Worm (Caenorhabditis elegans): Measurements from ENCODE around the gene lipl-4.

The lipl-4 gene

ce11 chrV:6509717-6510116 is 40.3 kb upstream of the lipl-4 start, which contains the start of gene ubh-2:
ubh-2 (minus strand) TSS chrV:6509817.
- TF ChIP-seq cnd-1 (tag; optimal IDR thresholded peaks at IDR 0.05) (no peak), nhr-237 (tag; optimal IDR thresholded peaks at IDR 0.05) (no peak), elt-1 (tag; optimal IDR thresholded peaks at IDR 0.05; ENCODE audit: borderline replicate concordance, insufficient read depth) (no peak), M03D4.4 (tag; optimal IDR thresholded peaks at IDR 0.05) (no peak), unc-62 (GFP tag; optimal IDR thresholded peaks at IDR 0.05) (no peak), ces-1 (GFP tag; optimal IDR thresholded peaks at IDR 0.05) (no peak), mab-5 (tag; optimal IDR thresholded peaks at IDR 0.05) (no peak), pha-4 (tag; optimal IDR thresholded peaks at IDR 0.05) (no peak), hlh-1 (tag; optimal IDR thresholded peaks at IDR 0.05) (no peak), nhr-12 (tag; optimal IDR thresholded peaks at IDR 0.05) (no peak), lin-13 (tag; optimal IDR thresholded peaks at IDR 0.05) (no peak), nhr-76 (tag; optimal IDR thresholded peaks at IDR 0.05) (no peak), ceh-43 (GFP tag; optimal IDR thresholded peaks at IDR 0.05) (no peak), nhr-2 (tag; optimal IDR thresholded peaks at IDR 0.05) (no peak), unc-120 (tag; optimal IDR thresholded peaks at IDR 0.05; ENCODE audit: poor library complexity, severe bottlenecking) (no peak), blmp-1 (tag; optimal IDR thresholded peaks at IDR 0.05) (no peak), elt-3 (tag; optimal IDR thresholded peaks at IDR 0.05) (no peak), zip-8 (tag; optimal IDR thresholded peaks at IDR 0.05) (no peak)

- TF ChIP-seq mls-2 (tag; optimal IDR thresholded peaks at IDR 0.05) (no peak), lin-13 (tag; optimal IDR thresholded peaks at IDR 0.05) (no peak)
Measured at ce11 chrV:6510622-6511021, 39.3 kb upstream of the lipl-4 start.

ce11 chrV:6511121-6511520 is 38.9 kb upstream of the lipl-4 start, which contains the start of gene ubh-1:
ubh-1 (minus strand) TSS chrV:6511409.
- TF ChIP-seq lin-13 (tag; optimal IDR thresholded peaks at IDR 0.05) = no peak
- TF ChIP-seq ceh-83 (GFP tag; optimal IDR thresholded peaks at IDR 0.05) = no peak
- TF ChIP-seq nhr-12 (tag; optimal IDR thresholded peaks at IDR 0.05) = no peak
- TF ChIP-seq ceh-39 (tag; optimal IDR thresholded peaks at IDR 0.05) = no peak
- no peak for TF ChIP-seq blmp-1 (tag; optimal IDR thresholded peaks at IDR 0.05)
- no peak for TF ChIP-seq nhr-76 (tag; optimal IDR thresholded peaks at IDR 0.05)
- TF ChIP-seq unc-120 (tag; optimal IDR thresholded peaks at IDR 0.05; ENCODE audit: poor library complexity, severe bottlenecking) = no peak
- no peak for TF ChIP-seq bed-3 (GFP tag; optimal IDR thresholded peaks at IDR 0.05)
- no peak for TF ChIP-seq mep-1 (tag; optimal IDR thresholded peaks at IDR 0.05)
- no peak for TF ChIP-seq M03D4.4 (tag; optimal IDR thresholded peaks at IDR 0.05)
- TF ChIP-seq elt-3 (tag; optimal IDR thresholded peaks at IDR 0.05) = no peak
- TF ChIP-seq ceh-43 (GFP tag; optimal IDR thresholded peaks at IDR 0.05) = no peak
- no peak for TF ChIP-seq elt-1 (tag; optimal IDR thresholded peaks at IDR 0.05; ENCODE audit: borderline replicate concordance, insufficient read depth)
- TF ChIP-seq ham-2 (GFP tag; optimal IDR thresholded peaks at IDR 0.05) = no peak
- no peak for TF ChIP-seq tbx-8 (GFP tag; optimal IDR thresholded peaks at IDR 0.05)
- TF ChIP-seq nhr-237 (tag; optimal IDR thresholded peaks at IDR 0.05) = no peak
- no peak for TF ChIP-seq sem-2 (GFP tag; optimal IDR thresholded peaks at IDR 0.05)
- TF ChIP-seq nhr-28 (tag; optimal IDR thresholded peaks at IDR 0.05) = no peak

ce11 chrV:6513356-6513755 is 36.6 kb upstream of the lipl-4 start:
- TF ChIP-seq elt-3 (tag; optimal IDR thresholded peaks at IDR 0.05) = no peak
- peak; percentile 29 for TF ChIP-seq ham-2 (GFP tag; optimal IDR thresholded peaks at IDR 0.05)
- no peak for TF ChIP-seq nhr-28 (tag; optimal IDR thresholded peaks at IDR 0.05)
- no peak for TF ChIP-seq ces-1 (GFP tag; optimal IDR thresholded peaks at IDR 0.05)

ce11 chrV:6513786-6514430 is 36.1 kb upstream of the lipl-4 start:
- TF ChIP-seq flh-1 (GFP tag; optimal IDR thresholded peaks at IDR 0.05) (no peak), nhr-76 (tag; optimal IDR thresholded peaks at IDR 0.05) (no peak), pha-4 (tag; optimal IDR thresholded peaks at IDR 0.05) (no peak), tbx-8 (GFP tag; optimal IDR thresholded peaks at IDR 0.05) (no peak), unc-120 (tag; optimal IDR thresholded peaks at IDR 0.05; ENCODE audit: poor library complexity, severe bottlenecking) (no peak), M03D4.4 (tag; optimal IDR thresholded peaks at IDR 0.05) (no peak), ceh-39 (tag; optimal IDR thresholded peaks at IDR 0.05) (no peak), lin-32 (GFP tag; optimal IDR thresholded peaks at IDR 0.05) (no peak), ceh-83 (GFP tag; optimal IDR thresholded peaks at IDR 0.05) (no peak), nhr-237 (tag; optimal IDR thresholded peaks at IDR 0.05) (no peak), zip-8 (tag; optimal IDR thresholded peaks at IDR 0.05) (no peak), nhr-2 (tag; optimal IDR thresholded peaks at IDR 0.05) (no peak), lsy-2 (tag; optimal IDR thresholded peaks at IDR 0.05) (no peak), lin-13 (tag; optimal IDR thresholded peaks at IDR 0.05) (no peak), cnd-1 (tag; optimal IDR thresholded peaks at IDR 0.05) (no peak), elt-3 (tag; optimal IDR thresholded peaks at IDR 0.05) (no peak), elt-1 (tag; optimal IDR thresholded peaks at IDR 0.05; ENCODE audit: borderline replicate concordance, insufficient read depth) (no peak), blmp-1 (tag; optimal IDR thresholded peaks at IDR 0.05) (no peak), unc-62 (GFP tag; optimal IDR thresholded peaks at IDR 0.05) (no peak), hlh-1 (tag; optimal IDR thresholded peaks at IDR 0.05) (no peak)
